Worm (Caenorhabditis elegans): ENCODE data around the gene cutc-1.

ce11 chrIII:8371595-8372305 lies 31.7 kb downstream of the cutc-1 start, which contains the start of gene lmbr-1:
- no peak for TF ChIP-seq lin-13 (tag; optimal IDR thresholded peaks at IDR 0.05)
- no peak for TF ChIP-seq nhr-12 (tag; optimal IDR thresholded peaks at IDR 0.05)
- no peak for TF ChIP-seq snpc-4 (tag; optimal IDR thresholded peaks at IDR 0.05)
- no peak for TF ChIP-seq nhr-28 (tag; optimal IDR thresholded peaks at IDR 0.05)
- TF ChIP-seq ces-1 (GFP tag; optimal IDR thresholded peaks at IDR 0.05), result no peak
- no peak for TF ChIP-seq unc-39 (tag; optimal IDR thresholded peaks at IDR 0.05)
- no peak for TF ChIP-seq blmp-1 (tag; optimal IDR thresholded peaks at IDR 0.05)
- no peak for TF ChIP-seq pha-4 (tag; optimal IDR thresholded peaks at IDR 0.05)
- no peak for TF ChIP-seq elt-1 (tag; optimal IDR thresholded peaks at IDR 0.05; ENCODE audit: borderline replicate concordance, insufficient read depth)

Measured in whole organism, mixed stage, embryonic.